Fruit fly (Drosophila melanogaster) whole organism: ENCODE data around the gene CG12637.

ENCODE experiments used
- CG8478 ChIP-seq: fragments of >200 bp; optimal IDR thresholded peaks from 2 replicates; lab custom pipeline; 2018; ENCODE audit warnings: inconsistent platforms
- pan ChIP-seq: fragments of >200 bp; optimal IDR thresholded peaks from 2 replicates; lab custom pipeline; 2017
- psq ChIP-seq: fragments of >200 bp; optimal IDR thresholded peaks from 2 replicates; lab custom pipeline; 2017

DNA sequence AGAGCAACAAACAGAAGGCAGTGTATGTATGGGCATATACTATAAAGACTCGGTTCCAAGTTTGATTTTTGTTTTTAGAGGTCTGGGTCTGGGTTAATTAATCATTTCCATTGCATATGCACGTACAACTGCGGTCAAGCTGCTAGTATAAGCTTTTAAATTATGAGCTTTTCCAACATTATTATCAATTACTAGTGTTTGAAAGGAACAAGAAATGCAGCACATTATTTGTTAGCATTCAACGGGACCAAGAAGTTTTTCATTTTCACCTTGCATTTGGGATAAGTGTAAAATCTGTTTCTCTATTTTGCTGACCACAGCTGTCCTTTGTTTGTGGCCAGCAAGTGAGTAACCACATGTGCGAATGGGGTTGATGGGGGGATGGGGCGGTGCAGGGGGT lies 44.6 kb upstream of the CG12637 start:
- TF ChIP-seq psq (no peak), CG8478 (lab: Kevin White, UChicago) (no peak), pan (lab: Kevin White, UChicago) (no peak)
